Worm (Caenorhabditis elegans) whole organism, midembryonic: ENCODE measurements around the gene uncp-18.

Source experiments
- T22C8.4 ChIP-seq: fragments of 200-800 bp; sonication (Bioruptor generic); IDR thresholded peaks from 2 replicates; pipeline ENCODE4 v1.3.6; 2022; ENCODE audit warnings: missing genetic modification characterization, missing compliant biosample characterization
- cog-1 ChIP-seq: sonication (generic microtip); optimal IDR thresholded peaks from 2 replicates; lab custom pipeline; 2016; ENCODE audit warnings: missing genetic modification characterization, missing compliant biosample characterization
- flt-1 ChIP-seq: fragments of 200-800 bp; sonication (Bioruptor generic); IDR thresholded peaks from 2 replicates; pipeline ENCODE4 v1.3.6; 2022; ENCODE audit warnings: missing genetic modification characterization, missing compliant biosample characterization
- klf-2 ChIP-seq: fragments of 200-800 bp; sonication (Bioruptor generic); conservative IDR thresholded peaks from 2 replicates; pipeline ENCODE4 v1.3.6; 2022; ENCODE audit warnings: missing genetic modification reagents, missing genetic modification characterization, missing compliant biosample characterization
- med-1 ChIP-seq: sonication (generic microtip); optimal IDR thresholded peaks from 2 replicates; lab custom pipeline; 2017; ENCODE audit warnings: missing genetic modification characterization, mild to moderate bottlenecking, missing compliant biosample characterization, antibody characterized with exemption, missing genetic modification reagents; ENCODE audit not compliant: insufficient read depth
- ref-1 ChIP-seq: fragments of 200-800 bp; sonication (Bioruptor generic); conservative IDR thresholded peaks from 2 replicates; pipeline ENCODE4 v1.3.6; 2022; ENCODE audit warnings: missing genetic modification reagents, missing genetic modification characterization, missing compliant biosample characterization
- tab-1 ChIP-seq: fragments of 200-800 bp; sonication (Bioruptor generic); IDR thresholded peaks from 2 replicates; pipeline ENCODE4 v1.3.6; 2022; ENCODE audit warnings: missing genetic modification characterization, missing compliant biosample characterization
- ztf-23 ChIP-seq: fragments of 200-800 bp; sonication (Bioruptor generic); IDR thresholded peaks from 2 replicates; pipeline ENCODE4 v1.3.6; 2022; ENCODE audit warnings: missing genetic modification reagents, missing genetic modification characterization, missing compliant biosample characterization
- ztf-29 ChIP-seq: fragments of 200-800 bp; sonication (Bioruptor generic); IDR thresholded peaks from 2 replicates; pipeline ENCODE4 v1.3.6; 2022; ENCODE audit warnings: missing genetic modification reagents, missing genetic modification characterization, missing compliant biosample characterization

Gene uncp-18

DNA sequence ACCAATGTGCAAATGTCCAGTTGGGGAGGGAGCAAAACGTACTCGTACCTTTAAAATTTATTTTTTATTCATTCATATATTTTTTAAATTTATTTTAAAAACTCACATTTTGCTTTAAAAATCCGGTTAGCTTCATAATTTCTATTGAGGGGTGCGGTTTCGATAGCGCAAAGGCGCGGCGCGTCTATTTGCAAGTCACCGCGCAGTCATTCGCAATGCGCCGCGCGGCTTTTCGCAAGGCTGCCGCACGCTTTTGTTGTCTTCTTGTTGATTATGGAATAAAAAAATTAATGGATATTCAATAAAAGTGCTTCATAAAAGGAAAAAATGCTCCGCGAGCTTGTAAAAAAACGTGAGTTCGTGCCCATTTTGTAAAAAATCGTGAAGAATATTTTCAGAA, at the start of gene uncp-18, which contains the start of gene ears-2:
TSS of gene uncp-18 (plus strand) at position 282 of the 400 bp plus-strand sequence.
TSS of gene ears-2 (minus strand) at position 190 of the 400 bp plus-strand sequence.
- peak; percentile 96 for TF ChIP-seq T22C8.4 (GFP tag; lab: Robert Waterston, UW)
- TF ChIP-seq flt-1 (GFP tag; lab: Robert Waterston, UW): peak; percentile 95
- peak; percentile 99 for TF ChIP-seq klf-2
- TF ChIP-seq ref-1: peak; percentile 87
- TF ChIP-seq med-1 (GFP tag; lab: Kevin White, UChicago): peak; percentile 98
- peak; percentile 95 for TF ChIP-seq cog-1 (tag; lab: Kevin White, UChicago)
- peak; percentile 97 for TF ChIP-seq tab-1 (GFP tag; lab: Robert Waterston, UW)
- peak; percentile 97 for TF ChIP-seq ztf-29 (GFP tag; lab: Robert Waterston, UW)
- peak; percentile 98 for TF ChIP-seq ztf-23 (GFP tag; lab: Robert Waterston, UW)

DNA sequence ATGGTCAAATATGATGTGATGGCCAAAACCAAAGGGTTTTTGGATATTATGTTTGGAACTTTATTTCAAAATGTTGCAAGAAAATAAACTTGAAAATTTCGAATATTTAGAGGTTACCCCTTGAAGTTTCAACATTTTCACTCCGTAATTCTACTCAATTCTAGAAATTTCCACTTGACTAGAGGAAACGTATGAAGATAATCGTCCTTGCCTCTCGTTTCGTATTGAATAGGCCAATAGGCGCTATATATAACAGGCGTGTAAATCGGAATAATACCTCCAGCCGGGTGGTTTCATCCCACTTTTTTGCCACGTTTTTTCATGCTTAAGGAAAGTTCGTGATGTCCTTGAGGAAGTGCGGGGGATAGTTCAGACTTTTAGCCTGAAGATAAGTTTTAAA, 47.1 kb upstream of the uncp-18 start:
- TF ChIP-seq ztf-23 (GFP tag; lab: Robert Waterston, UW) (no peak), ztf-29 (GFP tag; lab: Robert Waterston, UW) (no peak), med-1 (GFP tag; lab: Kevin White, UChicago) (no peak), flt-1 (GFP tag; lab: Robert Waterston, UW) (no peak), T22C8.4 (GFP tag; lab: Robert Waterston, UW) (no peak)

ce11 chrIV:364983-365382, 25.4 kb upstream of the uncp-18 start:
- TF ChIP-seq klf-2 (no peak), cog-1 (tag; lab: Kevin White, UChicago) (no peak), med-1 (GFP tag; lab: Kevin White, UChicago) (no peak), ztf-29 (GFP tag; lab: Robert Waterston, UW) (no peak), ref-1 (no peak), ztf-23 (GFP tag; lab: Robert Waterston, UW) (no peak), tab-1 (GFP tag; lab: Robert Waterston, UW) (no peak), T22C8.4 (GFP tag; lab: Robert Waterston, UW) (no peak), flt-1 (GFP tag; lab: Robert Waterston, UW) (no peak)

DNA sequence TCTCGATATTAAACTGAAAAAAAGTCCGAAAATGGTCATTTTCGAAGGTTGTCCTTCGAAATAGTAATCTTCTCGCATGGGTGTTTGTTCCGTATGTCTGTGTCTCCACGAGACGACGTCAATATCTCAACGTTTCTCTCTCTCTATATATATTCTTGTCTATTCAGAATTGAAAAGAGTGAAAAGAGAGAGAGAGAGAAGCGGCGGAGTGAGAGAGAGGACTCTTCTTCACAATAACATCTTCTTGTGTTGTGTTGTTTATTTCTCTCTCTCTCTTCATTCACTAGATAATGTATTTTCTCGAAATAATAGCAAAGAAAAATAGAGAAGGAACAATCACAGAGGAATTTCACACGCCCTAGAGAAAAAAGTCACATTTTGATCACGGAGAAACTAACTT, 24.0 kb upstream of the uncp-18 start:
- peak; percentile 25 for TF ChIP-seq cog-1 (tag; lab: Kevin White, UChicago)
- TF ChIP-seq ztf-29 (GFP tag; lab: Robert Waterston, UW): no peak
- no peak for TF ChIP-seq T22C8.4 (GFP tag; lab: Robert Waterston, UW)
- no peak for TF ChIP-seq flt-1 (GFP tag; lab: Robert Waterston, UW)
- TF ChIP-seq med-1 (GFP tag; lab: Kevin White, UChicago): no peak
- no peak for TF ChIP-seq ref-1
- no peak for TF ChIP-seq ztf-23 (GFP tag; lab: Robert Waterston, UW)

- TF ChIP-seq flt-1 (GFP tag; lab: Robert Waterston, UW) (peak; percentile 21; the same call in 1 of the 2 replicates), ztf-23 (GFP tag; lab: Robert Waterston, UW) (0 out of 2 replicates have a peak, but pooled peaks have one; percentile 47), tab-1 (GFP tag; lab: Robert Waterston, UW) (no peak), cog-1 (tag; lab: Kevin White, UChicago) (peak; percentile 22)
Measured at ce11 chrIV:372146-372789, 18.1 kb upstream of the uncp-18 start.

ce11 chrIV:373963-374362, 16.4 kb upstream of the uncp-18 start:
- TF ChIP-seq T22C8.4 (GFP tag; lab: Robert Waterston, UW): no peak
- TF ChIP-seq ref-1: no peak
- TF ChIP-seq med-1 (GFP tag; lab: Kevin White, UChicago): no peak
- TF ChIP-seq klf-2: no peak

ce11 chrIV:375915-376314, 14.4 kb upstream of the uncp-18 start, which contains the start of gene fln-1:
Gene fln-1, minus strand, starts transcription at chrIV:376015.
- no peak for TF ChIP-seq flt-1 (GFP tag; lab: Robert Waterston, UW)

DNA sequence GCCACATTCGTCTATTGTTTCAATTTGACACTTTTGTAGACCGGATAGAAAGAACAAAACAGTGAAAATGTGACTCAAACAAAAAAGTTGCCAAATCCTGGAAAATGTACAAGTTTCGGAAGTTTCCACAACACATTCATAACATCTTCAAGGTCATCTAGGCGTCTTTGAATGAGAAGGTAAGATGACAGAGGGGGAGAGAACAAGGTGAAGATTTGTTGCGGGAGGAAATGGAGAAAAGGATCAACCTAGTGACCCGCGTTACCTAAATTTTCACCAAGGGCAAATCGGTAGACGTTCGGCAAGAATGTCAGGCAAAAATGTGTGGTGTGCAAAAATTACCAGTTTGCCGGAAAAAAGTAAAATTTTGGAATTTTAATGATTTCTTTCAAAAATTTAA, 12.6 kb upstream of the uncp-18 start:
- no peak for TF ChIP-seq T22C8.4 (GFP tag; lab: Robert Waterston, UW)

DNA sequence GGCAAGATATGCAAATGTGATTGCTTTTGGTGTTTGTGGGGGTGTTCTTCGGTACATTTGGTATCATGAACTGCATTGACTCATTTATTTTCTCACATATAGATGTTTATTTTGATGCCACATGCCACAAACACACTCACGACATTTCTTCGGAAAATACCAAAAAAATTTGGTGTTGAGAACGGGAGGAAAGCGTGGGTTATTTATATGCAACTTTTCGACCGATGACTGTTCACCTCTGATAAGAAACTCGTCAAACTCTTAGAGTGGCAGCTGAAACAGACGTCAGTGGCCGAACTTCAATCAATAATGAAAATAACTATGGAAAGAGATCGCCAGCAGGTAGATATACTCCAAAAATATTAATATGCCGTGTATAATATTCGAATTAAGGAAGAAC, 12.0 kb upstream of the uncp-18 start:
- TF ChIP-seq ref-1 (no peak), cog-1 (tag; lab: Kevin White, UChicago) (no peak)

DNA sequence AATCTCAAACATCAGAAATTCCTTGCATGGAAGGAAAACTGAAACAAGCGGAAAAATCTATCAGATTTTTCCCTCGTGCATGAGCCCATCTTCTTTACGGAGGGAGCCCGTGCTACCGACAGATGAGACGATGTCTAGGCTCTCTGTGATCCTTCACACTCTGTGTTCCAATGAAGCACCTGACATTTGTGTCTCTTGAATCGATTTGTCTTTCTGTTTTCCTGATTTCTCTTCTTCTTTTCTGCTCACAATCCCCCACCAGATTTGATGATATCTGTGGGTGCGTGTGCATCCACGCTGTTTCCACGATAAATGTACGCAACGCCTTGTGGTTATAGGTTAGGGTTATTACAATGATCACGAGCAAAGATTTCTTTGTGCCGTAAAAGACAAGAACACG, 11.5 kb upstream of the uncp-18 start:
- TF ChIP-seq cog-1 (tag; lab: Kevin White, UChicago): no peak
- TF ChIP-seq T22C8.4 (GFP tag; lab: Robert Waterston, UW): no peak
- no peak for TF ChIP-seq tab-1 (GFP tag; lab: Robert Waterston, UW)
- TF ChIP-seq ztf-23 (GFP tag; lab: Robert Waterston, UW): no peak
- no peak for TF ChIP-seq ztf-29 (GFP tag; lab: Robert Waterston, UW)
- no peak for TF ChIP-seq klf-2
- no peak for TF ChIP-seq ref-1
- no peak for TF ChIP-seq med-1 (GFP tag; lab: Kevin White, UChicago)
- no peak for TF ChIP-seq flt-1 (GFP tag; lab: Robert Waterston, UW)

DNA sequence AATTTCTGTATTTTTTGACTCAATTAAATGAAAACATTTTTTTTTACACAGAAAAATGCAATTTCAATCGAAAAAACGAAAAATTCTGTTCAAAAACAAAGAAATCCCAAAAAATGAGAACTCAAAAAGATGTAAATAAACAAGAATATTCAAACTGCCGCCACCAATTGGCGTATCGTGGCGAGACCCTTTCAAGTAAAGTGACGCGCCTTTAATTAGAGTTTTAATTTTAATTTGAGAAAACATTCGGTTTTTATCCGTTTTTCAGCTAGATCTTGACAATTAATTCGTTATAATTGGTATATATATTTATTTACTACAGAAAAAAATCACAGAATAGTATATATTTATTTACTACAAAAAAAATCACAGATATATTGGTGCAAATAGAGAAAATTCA, 10.8 kb upstream of the uncp-18 start:
- no peak for TF ChIP-seq tab-1 (GFP tag; lab: Robert Waterston, UW)
- TF ChIP-seq ref-1: no peak
- no peak for TF ChIP-seq cog-1 (tag; lab: Kevin White, UChicago)
- no peak for TF ChIP-seq flt-1 (GFP tag; lab: Robert Waterston, UW)
- no peak for TF ChIP-seq ztf-29 (GFP tag; lab: Robert Waterston, UW)
- no peak for TF ChIP-seq ztf-23 (GFP tag; lab: Robert Waterston, UW)
- TF ChIP-seq med-1 (GFP tag; lab: Kevin White, UChicago): no peak
- TF ChIP-seq T22C8.4 (GFP tag; lab: Robert Waterston, UW): no peak
- no peak for TF ChIP-seq klf-2
